Fruit fly (Drosophila melanogaster) whole organism, wandering third instar larva: ENCODE results near the gene CG33253.

ENCODE experiments used
- Abd-B ChIP-seq: fragments of >200 bp; optimal IDR thresholded peaks from 2 replicates; lab custom pipeline; 2017; ENCODE audit warnings: missing biosample characterization, missing genetic modification characterization
- CrebA ChIP-seq: fragments of 200-800 bp; sonication (Bioruptor generic); optimal IDR thresholded peaks from 2 replicates; lab custom pipeline; 2016; ENCODE audit warnings: missing biosample characterization, mild to moderate bottlenecking, missing genetic modification characterization, borderline replicate concordance
- Dfd ChIP-seq: fragments of >200 bp; optimal IDR thresholded peaks from 2 replicates; lab custom pipeline; 2017; ENCODE audit warnings: missing biosample characterization, missing genetic modification characterization
- Dif ChIP-seq: fragments of 200-275, 200-300 bp; sonication (Bioruptor generic); optimal IDR thresholded peaks from 2 replicates; lab custom pipeline; 2018; ENCODE audit warnings: missing biosample characterization, missing genetic modification characterization; ENCODE audit not compliant: partially characterized antibody
- GATAd ChIP-seq: sonication (Bioruptor generic); optimal IDR thresholded peaks from 2 replicates; lab custom pipeline; 2016; ENCODE audit warnings: missing biosample characterization, missing genetic modification characterization
- HLH106 ChIP-seq: fragments of 200-800 bp; optimal IDR thresholded peaks from 3 replicates; lab custom pipeline; 2019; ENCODE audit warnings: missing biosample characterization, mild to moderate bottlenecking, missing genetic modification characterization, moderate library complexity
- Hnf4 ChIP-seq: fragments of 200-800 bp; sonication (Bioruptor generic); optimal IDR thresholded peaks from 2 replicates; lab custom pipeline; 2016; ENCODE audit warnings: missing biosample characterization, mild to moderate bottlenecking, missing genetic modification characterization
- Hr83 ChIP-seq: fragments of 200-300 bp; sonication (Bioruptor generic); optimal IDR thresholded peaks from 2 replicates; lab custom pipeline; 2016; ENCODE audit warnings: missing biosample characterization, mild to moderate bottlenecking, missing genetic modification characterization, moderate library complexity; ENCODE audit not compliant: poor library complexity, severe bottlenecking
- Jra ChIP-seq: sonication (Bioruptor generic); optimal IDR thresholded peaks from 2 replicates; lab custom pipeline; 2016; ENCODE audit warnings: missing biosample characterization, missing genetic modification characterization
- Myc ChIP-seq: fragments of >200 bp; optimal IDR thresholded peaks from 2 replicates; lab custom pipeline; 2017
- N ChIP-seq: fragments of >200 bp; optimal IDR thresholded peaks from 2 replicates; lab custom pipeline; 2018; ENCODE audit warnings: missing biosample characterization, missing external identifiers, missing genetic modification characterization
- OdsH ChIP-seq: fragments of 200-800 bp; sonication (Bioruptor generic); optimal IDR thresholded peaks from 2 replicates; lab custom pipeline; 2016; ENCODE audit warnings: missing biosample characterization, mild to moderate bottlenecking, missing genetic modification characterization
- Rel ChIP-seq, 2 experiments: fragments of 200-800 bp; sonication (Bioruptor generic) in 1 of 2; optimal IDR thresholded peaks; 2 replicates in 1 of 2; 3 replicates in 1 of 2; lab custom pipeline; 2016 to 2019; ENCODE audit warnings: mild to moderate bottlenecking in 2 of 2, missing biosample characterization in 2 of 2, missing genetic modification characterization in 2 of 2, moderate library complexity in 1 of 2
- Sp1 ChIP-seq: fragments of 200-800 bp; sonication (Bioruptor generic); optimal IDR thresholded peaks from 3 replicates; lab custom pipeline; 2019; ENCODE audit warnings: missing biosample characterization, mild to moderate bottlenecking, missing genetic modification characterization, moderate library complexity
- Vsx2 ChIP-seq: fragments of 200-300, 225-300 bp; sonication (Bioruptor generic); optimal IDR thresholded peaks from 2 replicates; lab custom pipeline; 2018; ENCODE audit warnings: missing biosample characterization, missing genetic modification characterization; ENCODE audit not compliant: partially characterized antibody
- br ChIP-seq: fragments of 200-800 bp; sonication (Bioruptor generic); optimal IDR thresholded peaks from 2 replicates; lab custom pipeline; 2016; ENCODE audit warnings: missing biosample characterization, missing genetic modification characterization
- dmrt93B ChIP-seq: fragments of 200-800 bp; sonication (Bioruptor generic); optimal IDR thresholded peaks from 2 replicates; lab custom pipeline; 2018; ENCODE audit warnings: missing biosample characterization, mild to moderate bottlenecking, missing genetic modification characterization
- dsf ChIP-seq: sonication (Bioruptor generic); optimal IDR thresholded peaks from 2 replicates; lab custom pipeline; 2016; ENCODE audit warnings: missing biosample characterization, missing genetic modification characterization, borderline replicate concordance
- ey ChIP-seq: fragments of 200-800 bp; sonication (Bioruptor generic); optimal IDR thresholded peaks from 2 replicates; lab custom pipeline; 2016; ENCODE audit warnings: missing biosample characterization, missing genetic modification characterization
- foxo ChIP-seq, 2 experiments: fragments of 200-800 bp; sonication (Bioruptor generic); optimal IDR thresholded peaks; 2 replicates in 1 of 2; 3 replicates in 1 of 2; lab custom pipeline; 2016 to 2017; ENCODE audit warnings: missing biosample characterization in 2 of 2, missing genetic modification characterization in 2 of 2
- fru ChIP-seq: fragments of 200-800 bp; sonication (Bioruptor generic); optimal IDR thresholded peaks from 3 replicates; lab custom pipeline; 2016; ENCODE audit warnings: missing biosample characterization, mild to moderate bottlenecking, missing genetic modification characterization
- h ChIP-seq: fragments of 200-800 bp; sonication (Bioruptor generic); optimal IDR thresholded peaks from 3 replicates; lab custom pipeline; 2016; ENCODE audit warnings: missing biosample characterization, mild to moderate bottlenecking, missing genetic modification characterization
- jim ChIP-seq: fragments of 175-275, 200-325 bp; sonication (Bioruptor generic); optimal IDR thresholded peaks from 2 replicates; lab custom pipeline; 2016; ENCODE audit warnings: missing biosample characterization, mild to moderate bottlenecking, missing genetic modification characterization
- lola ChIP-seq: fragments of >200 bp; optimal IDR thresholded peaks from 2 replicates; lab custom pipeline; 2017; ENCODE audit warnings: missing biosample characterization, missing genetic modification characterization
- pan ChIP-seq: fragments of >200 bp; optimal IDR thresholded peaks from 2 replicates; lab custom pipeline; 2017
- psq ChIP-seq: fragments of 200-800 bp; sonication (Bioruptor generic); optimal IDR thresholded peaks from 3 replicates; lab custom pipeline; 2017; ENCODE audit warnings: missing biosample characterization, mild to moderate bottlenecking, missing genetic modification characterization, moderate library complexity
- rgr ChIP-seq: fragments of 200-800 bp; sonication (Bioruptor generic); optimal IDR thresholded peaks from 3 replicates; lab custom pipeline; 2016; ENCODE audit warnings: missing biosample characterization, mild to moderate bottlenecking, missing genetic modification characterization
- sage ChIP-seq: fragments of 200-800 bp; sonication (Bioruptor generic); optimal IDR thresholded peaks from 2 replicates; lab custom pipeline; 2016; ENCODE audit warnings: missing biosample characterization, mild to moderate bottlenecking, missing genetic modification characterization
- sv ChIP-seq: fragments of 200-800 bp; sonication (Bioruptor generic); optimal IDR thresholded peaks from 3 replicates; lab custom pipeline; 2016; ENCODE audit warnings: missing biosample characterization, missing genetic modification characterization
- tai ChIP-seq: sonication (Bioruptor generic); optimal IDR thresholded peaks from 2 replicates; lab custom pipeline; 2016; ENCODE audit warnings: missing biosample characterization, missing genetic modification characterization
- usp ChIP-seq: fragments of >200 bp; optimal IDR thresholded peaks from 2 replicates; lab custom pipeline; 2017; ENCODE audit warnings: missing biosample characterization, missing genetic modification characterization
- woc ChIP-seq: sonication (Bioruptor generic); optimal IDR thresholded peaks from 2 replicates; lab custom pipeline; 2016; ENCODE audit warnings: missing biosample characterization, mild to moderate bottlenecking, missing genetic modification characterization

The CG33253 gene

DNA sequence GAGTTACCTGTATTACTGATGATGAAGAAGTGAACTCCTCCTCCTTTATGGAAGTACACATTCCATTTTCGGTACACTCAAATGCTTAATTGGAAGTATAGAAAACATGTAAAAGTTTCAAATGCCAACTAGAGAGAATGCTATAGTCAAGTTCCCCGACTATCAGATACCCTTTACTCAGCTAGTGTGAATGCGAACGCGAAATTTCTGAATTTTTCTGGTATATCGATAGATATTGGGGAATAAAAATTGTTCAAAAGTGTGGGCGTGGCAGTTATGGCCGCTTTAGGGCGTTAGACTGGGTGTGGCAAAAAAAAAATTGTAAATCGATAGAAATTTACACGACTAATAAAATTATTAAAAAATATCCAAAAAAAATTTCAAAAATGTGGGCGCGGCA is 8.4 kb downstream of the CG33253 start:
- TF ChIP-seq foxo (GFP tag; optimal IDR thresholded peaks at IDR 0.05; lab: Kevin White, UChicago): no peak
- peak; percentile 7 for TF ChIP-seq Dfd (GFP tag; lab: Kevin White, UChicago)
- TF ChIP-seq dmrt93B (GFP tag; lab: Kevin White, UChicago): no peak
- TF ChIP-seq pan (lab: Kevin White, UChicago): no peak

dm6 chrX:19193336-19193735 is 10.1 kb downstream of the CG33253 start, which contains the start of the genes CG7914 and CG14194:
CG7914 (minus strand) TSS chrX:19193448.
CG14194 (plus strand) TSS chrX:19193555.
- no peak for TF ChIP-seq Jra (GFP tag; lab: Kevin White, UChicago)
- TF ChIP-seq Sp1 (GFP tag; lab: Kevin White, UChicago): no peak
- no peak for TF ChIP-seq dsf
- peak; percentile 69 for TF ChIP-seq Myc (lab: Kevin White, UChicago)
- peak; percentile 12 for TF ChIP-seq HLH106 (tag; lab: Kevin White, UChicago)
- TF ChIP-seq ey (GFP tag; lab: Kevin White, UChicago): no peak
- TF ChIP-seq jim (GFP tag; lab: Kevin White, UChicago): no peak
- TF ChIP-seq Dif (GFP tag; lab: Kevin White, UChicago): no peak
- TF ChIP-seq tai (GFP tag; lab: Kevin White, UChicago): no peak
- no peak for TF ChIP-seq lola
- no peak for TF ChIP-seq Hr83
- no peak for TF ChIP-seq CrebA (GFP tag; lab: Kevin White, UChicago)
- no peak for TF ChIP-seq rgr (GFP tag; lab: Kevin White, UChicago)

dm6 chrX:19201630-19202029 is 18.4 kb downstream of the CG33253 start, which contains the start of gene CG7990:
CG7990 (minus strand) TSS chrX:19201979.
- TF ChIP-seq Dfd (GFP tag; lab: Kevin White, UChicago): no peak
- no peak for TF ChIP-seq Jra (GFP tag; lab: Kevin White, UChicago)
- no peak for TF ChIP-seq GATAd (GFP tag; lab: Kevin White, UChicago)
- TF ChIP-seq N (GFP tag; lab: Kevin White, UChicago): no peak
- no peak for TF ChIP-seq CrebA (GFP tag; lab: Kevin White, UChicago)
- TF ChIP-seq h: no peak
- no peak for TF ChIP-seq Rel (GFP tag; optimal IDR thresholded peaks at IDR 0.05; lab: Kevin White, UChicago)
- TF ChIP-seq Rel (tag; optimal IDR thresholded peaks at IDR 0.05; lab: Kevin White, UChicago): no peak
- TF ChIP-seq Sp1 (GFP tag; lab: Kevin White, UChicago): no peak
- no peak for TF ChIP-seq usp
- no peak for TF ChIP-seq psq
- no peak for TF ChIP-seq Abd-B (GFP tag; lab: Kevin White, UChicago)
- TF ChIP-seq Dif (GFP tag; lab: Kevin White, UChicago): no peak
- no peak for TF ChIP-seq sv (GFP tag; lab: Kevin White, UChicago)
- TF ChIP-seq dmrt93B (GFP tag; lab: Kevin White, UChicago): no peak
- TF ChIP-seq Myc (lab: Kevin White, UChicago): no peak
- TF ChIP-seq OdsH: no peak
- TF ChIP-seq dsf: no peak
- TF ChIP-seq br (GFP tag; lab: Kevin White, UChicago): no peak

dm6 chrX:19208014-19208413 is 24.8 kb downstream of the CG33253 start, which contains the start of gene Ulp1:
Ulp1 (minus strand) TSS chrX:19208187.
- no peak for TF ChIP-seq fru (GFP tag; lab: Kevin White, UChicago)
- TF ChIP-seq Hnf4 (GFP tag; lab: Kevin White, UChicago): no peak
- no peak for TF ChIP-seq pan (lab: Kevin White, UChicago)
- TF ChIP-seq woc (GFP tag; lab: Kevin White, UChicago): no peak
- no peak for TF ChIP-seq br (GFP tag; lab: Kevin White, UChicago)
- peak; percentile 24 for TF ChIP-seq Myc (lab: Kevin White, UChicago)
- TF ChIP-seq Vsx2 (GFP tag; lab: Kevin White, UChicago): peak; percentile 93
- TF ChIP-seq Abd-B (GFP tag; lab: Kevin White, UChicago): no peak
- TF ChIP-seq Hr83: peak; percentile 52
- TF ChIP-seq sv (GFP tag; lab: Kevin White, UChicago): no peak
- TF ChIP-seq HLH106 (tag; lab: Kevin White, UChicago): peak; percentile 13
- TF ChIP-seq sage (GFP tag; lab: Kevin White, UChicago): no peak
- TF ChIP-seq ey (GFP tag; lab: Kevin White, UChicago): no peak
- no peak for TF ChIP-seq GATAd (GFP tag; lab: Kevin White, UChicago)
- TF ChIP-seq Dif (GFP tag; lab: Kevin White, UChicago): peak; percentile 89
- no peak for TF ChIP-seq h
- TF ChIP-seq, all 38 proteins: peak for 5
